Worm (Caenorhabditis elegans) whole organism, L4 larva: Measurements from ENCODE around the gene F47B8.2.

Source experiments
- F26F4.8 ChIP-seq: fragments of 200-800 bp; sonication (Bioruptor generic); conservative IDR thresholded peaks from 2 replicates; pipeline ENCODE4 v1.3.6; 2022; ENCODE audit warnings: missing genetic modification characterization, missing compliant biosample characterization
- Y75B8A.6 ChIP-seq: fragments of 200-800 bp; sonication (Bioruptor generic); IDR thresholded peaks from 2 replicates; pipeline ENCODE4 v1.3.6; 2022; ENCODE audit warnings: missing genetic modification reagents, missing genetic modification characterization, missing compliant biosample characterization
- ZK337.2 ChIP-seq: fragments of 200-800 bp; sonication (Bioruptor generic); IDR thresholded peaks from 2 replicates; pipeline ENCODE4 v1.3.6; 2022; ENCODE audit warnings: missing genetic modification reagents, missing genetic modification characterization, missing compliant biosample characterization
- arid-1 ChIP-seq: fragments of 200-800 bp; sonication (Bioruptor generic); conservative IDR thresholded peaks from 2 replicates; pipeline ENCODE4 v1.3.6; 2022; ENCODE audit warnings: missing genetic modification reagents, missing genetic modification characterization, missing compliant biosample characterization
- ceh-28 ChIP-seq: fragments of 150-350 bp; optimal IDR thresholded peaks from 2 replicates; lab custom pipeline; 2014; ENCODE audit warnings: missing biosample characterization, missing genetic modification reagents, missing genetic modification characterization
- ceh-32 ChIP-seq: sonication (generic microtip); optimal IDR thresholded peaks from 2 replicates; lab custom pipeline; 2016; ENCODE audit warnings: mild to moderate bottlenecking, missing genetic modification characterization, missing compliant biosample characterization; ENCODE audit not compliant: poor library complexity
- ces-1 ChIP-seq: fragments of 150-350 bp; sonication (generic microtip); optimal IDR thresholded peaks from 4 replicates; lab custom pipeline; 2014; ENCODE audit warnings: missing biosample characterization, missing genetic modification reagents, missing genetic modification characterization
- cey-2 ChIP-seq: sonication (generic microtip); optimal IDR thresholded peaks from 3 replicates; lab custom pipeline; 2017; ENCODE audit warnings: missing genetic modification characterization, mild to moderate bottlenecking, missing compliant biosample characterization, antibody characterized with exemption, borderline replicate concordance; ENCODE audit not compliant: insufficient read depth
- ctbp-1 ChIP-seq: fragments of 200-800 bp; sonication (Bioruptor generic); IDR thresholded peaks from 2 replicates; pipeline ENCODE4 v1.3.6; 2022; ENCODE audit warnings: missing genetic modification reagents, missing genetic modification characterization, missing compliant biosample characterization
- daf-16 ChIP-seq, 3 experiments: sonication (generic microtip); optimal IDR thresholded peaks; 2 replicates each; lab custom pipeline; 2016 to 2017; ENCODE audit warnings: missing genetic modification characterization in 3 of 3, missing genetic modification reagents in 3 of 3, mild to moderate bottlenecking in 2 of 3, missing compliant biosample characterization in 2 of 3, missing biosample characterization in 1 of 3, moderate library complexity in 1 of 3
- daf-8 ChIP-seq: fragments of 200-800 bp; sonication (Bioruptor generic); IDR thresholded peaks from 2 replicates; pipeline ENCODE4 v1.3.6; 2022; ENCODE audit warnings: missing genetic modification characterization, missing compliant biosample characterization
- dmd-9 ChIP-seq: fragments of 200-800 bp; sonication (Bioruptor generic); IDR thresholded peaks from 2 replicates; pipeline ENCODE4 v1.3.6; 2022; ENCODE audit warnings: missing genetic modification reagents, missing genetic modification characterization, missing compliant biosample characterization
- duxl-1 ChIP-seq: sonication (generic microtip); optimal IDR thresholded peaks from 2 replicates; lab custom pipeline; 2016; ENCODE audit warnings: mild to moderate bottlenecking, missing genetic modification characterization, moderate library complexity, missing compliant biosample characterization; ENCODE audit not compliant: poor library complexity
- dve-1 ChIP-seq: sonication (generic microtip); optimal IDR thresholded peaks from 2 replicates; lab custom pipeline; 2017; ENCODE audit warnings: antibody characterized with exemption, mild to moderate bottlenecking, missing genetic modification characterization, missing compliant biosample characterization; ENCODE audit not compliant: insufficient read depth
- egl-27 ChIP-seq: sonication (generic microtip); optimal IDR thresholded peaks from 3 replicates; lab custom pipeline; 2017; ENCODE audit warnings: missing biosample characterization, missing genetic modification reagents, missing genetic modification characterization
- egl-43 ChIP-seq: fragments of 200-800 bp; sonication (Bioruptor generic); IDR thresholded peaks from 2 replicates; pipeline ENCODE4 v1.3.6; 2022; ENCODE audit warnings: missing genetic modification reagents, missing genetic modification characterization, missing compliant biosample characterization
- fkh-10 ChIP-seq: fragments of 150-350 bp; optimal IDR thresholded peaks from 2 replicates; lab custom pipeline; 2014; ENCODE audit warnings: missing biosample characterization, missing genetic modification reagents, missing genetic modification characterization
- hlh-11 ChIP-seq: fragments of 200-800 bp; sonication (Bioruptor generic); optimal IDR thresholded peaks from 2 replicates; lab custom pipeline; 2018; ENCODE audit warnings: mild to moderate bottlenecking, missing genetic modification characterization, missing compliant biosample characterization
- hlh-30 ChIP-seq: sonication (generic microtip); optimal IDR thresholded peaks from 2 replicates; lab custom pipeline; 2017; ENCODE audit warnings: antibody characterized with exemption, mild to moderate bottlenecking, missing genetic modification characterization, missing compliant biosample characterization; ENCODE audit not compliant: insufficient read depth
- hmg-1.1 ChIP-seq: fragments of 200-800 bp; sonication (Bioruptor generic); IDR thresholded peaks from 2 replicates; pipeline ENCODE4 v1.3.6; 2022; ENCODE audit warnings: missing genetic modification reagents, missing genetic modification characterization, missing compliant biosample characterization
- jun-1 ChIP-seq: fragments of 150-350 bp; optimal IDR thresholded peaks from 2 replicates; lab custom pipeline; 2014; ENCODE audit warnings: missing biosample characterization, missing genetic modification reagents, missing genetic modification characterization
- lim-7 ChIP-seq: fragments of 200-800 bp; sonication (Bioruptor generic); IDR thresholded peaks from 2 replicates; pipeline ENCODE4 v1.3.6; 2022; ENCODE audit warnings: missing genetic modification characterization, missing compliant biosample characterization
- lin-1 ChIP-seq: fragments of 200-800 bp; sonication (Bioruptor generic); IDR thresholded peaks from 2 replicates; pipeline ENCODE4 v1.3.6; 2022; ENCODE audit warnings: missing genetic modification reagents, missing genetic modification characterization, missing compliant biosample characterization
- lin-39 ChIP-seq: fragments of 150-350 bp; optimal IDR thresholded peaks from 2 replicates; lab custom pipeline; 2014; ENCODE audit warnings: missing biosample characterization, missing genetic modification reagents, missing genetic modification characterization
- lsy-2 ChIP-seq, 2 experiments: fragments of 150-350 bp in 1 of 2; sonication (generic microtip) in 1 of 2; optimal IDR thresholded peaks; 2 replicates each; lab custom pipeline; 2014 to 2017; ENCODE audit warnings: missing biosample characterization in 2 of 2, missing genetic modification characterization in 2 of 2
- mdl-1 ChIP-seq, 2 experiments: fragments of 150-350 bp in 1 of 2; sonication (generic microtip) in 1 of 2; optimal IDR thresholded peaks; 2 replicates each; lab custom pipeline; 2014 to 2017; ENCODE audit warnings: missing biosample characterization in 2 of 2, missing genetic modification characterization in 2 of 2
- mep-1 ChIP-seq: fragments of 150-350 bp; sonication (generic microtip); optimal IDR thresholded peaks from 3 replicates; lab custom pipeline; 2014; ENCODE audit warnings: missing biosample characterization, missing genetic modification characterization
- mes-2 ChIP-seq: sonication (generic microtip); optimal IDR thresholded peaks from 2 replicates; lab custom pipeline; 2016; ENCODE audit warnings: missing genotype, mild to moderate bottlenecking, missing genetic modification characterization, missing compliant biosample characterization; ENCODE audit not compliant: poor library complexity, severe bottlenecking
- mxl-3 ChIP-seq: fragments of 200-800 bp; sonication (Bioruptor generic); optimal IDR thresholded peaks from 2 replicates; lab custom pipeline; 2018; ENCODE audit warnings: mild to moderate bottlenecking, missing genetic modification characterization, missing compliant biosample characterization
- nhr-111 ChIP-seq: fragments of 200-800 bp; sonication (Bioruptor generic); optimal IDR thresholded peaks from 2 replicates; lab custom pipeline; 2018; ENCODE audit warnings: mild to moderate bottlenecking, missing genetic modification characterization, missing compliant biosample characterization
- nhr-28 ChIP-seq: fragments of 150-350 bp; optimal IDR thresholded peaks from 2 replicates; lab custom pipeline; 2014; ENCODE audit warnings: missing biosample characterization, missing genetic modification characterization
- nhr-6 ChIP-seq: fragments of 150-350 bp; optimal IDR thresholded peaks from 2 replicates; lab custom pipeline; 2014; ENCODE audit warnings: missing biosample characterization, missing genetic modification characterization
- nhr-76 ChIP-seq: fragments of 150-350 bp; optimal IDR thresholded peaks from 2 replicates; lab custom pipeline; 2014; ENCODE audit warnings: missing biosample characterization, missing genetic modification characterization
- pha-4 ChIP-seq, 2 experiments: fragments of 150-350 bp in 1 of 2; fragments of 200-800 bp in 1 of 2; sonication (Bioruptor generic) in 1 of 2; IDR thresholded peaks in 1 of 2; optimal IDR thresholded peaks in 1 of 2; 2 replicates each; pipeline versions ENCODE4 v1.3.6 to Lab custom; 2014 to 2022; ENCODE audit warnings: missing genetic modification characterization in 2 of 2, missing genetic modification reagents in 2 of 2, missing biosample characterization in 1 of 2, missing compliant biosample characterization in 1 of 2
- pqm-1 ChIP-seq: sonication (generic microtip); optimal IDR thresholded peaks from 2 replicates; lab custom pipeline; 2017; ENCODE audit warnings: missing biosample characterization, missing genetic modification characterization
- rbr-2 ChIP-seq: sonication (generic microtip); optimal IDR thresholded peaks from 2 replicates; lab custom pipeline; 2016; ENCODE audit warnings: missing genotype, missing genetic modification characterization, missing compliant biosample characterization
- set-16 ChIP-seq: fragments of 200-800 bp; sonication (Bioruptor generic); IDR thresholded peaks from 2 replicates; pipeline ENCODE4 v1.3.6; 2022; ENCODE audit warnings: missing genetic modification reagents, missing genetic modification characterization, missing compliant biosample characterization
- tra-1 ChIP-seq: fragments of 200-800 bp; sonication (Bioruptor generic); IDR thresholded peaks from 2 replicates; pipeline ENCODE4 v1.3.6; 2022; ENCODE audit warnings: missing genetic modification reagents, missing genetic modification characterization, missing compliant biosample characterization
- zag-1 ChIP-seq: fragments of 150-350 bp; optimal IDR thresholded peaks from 2 replicates; lab custom pipeline; 2014; ENCODE audit warnings: missing biosample characterization, missing genetic modification characterization
- ztf-7 ChIP-seq: fragments of 150-350 bp; optimal IDR thresholded peaks from 2 replicates; lab custom pipeline; 2014; ENCODE audit warnings: missing biosample characterization, missing genetic modification characterization

The F47B8.2 gene

DNA sequence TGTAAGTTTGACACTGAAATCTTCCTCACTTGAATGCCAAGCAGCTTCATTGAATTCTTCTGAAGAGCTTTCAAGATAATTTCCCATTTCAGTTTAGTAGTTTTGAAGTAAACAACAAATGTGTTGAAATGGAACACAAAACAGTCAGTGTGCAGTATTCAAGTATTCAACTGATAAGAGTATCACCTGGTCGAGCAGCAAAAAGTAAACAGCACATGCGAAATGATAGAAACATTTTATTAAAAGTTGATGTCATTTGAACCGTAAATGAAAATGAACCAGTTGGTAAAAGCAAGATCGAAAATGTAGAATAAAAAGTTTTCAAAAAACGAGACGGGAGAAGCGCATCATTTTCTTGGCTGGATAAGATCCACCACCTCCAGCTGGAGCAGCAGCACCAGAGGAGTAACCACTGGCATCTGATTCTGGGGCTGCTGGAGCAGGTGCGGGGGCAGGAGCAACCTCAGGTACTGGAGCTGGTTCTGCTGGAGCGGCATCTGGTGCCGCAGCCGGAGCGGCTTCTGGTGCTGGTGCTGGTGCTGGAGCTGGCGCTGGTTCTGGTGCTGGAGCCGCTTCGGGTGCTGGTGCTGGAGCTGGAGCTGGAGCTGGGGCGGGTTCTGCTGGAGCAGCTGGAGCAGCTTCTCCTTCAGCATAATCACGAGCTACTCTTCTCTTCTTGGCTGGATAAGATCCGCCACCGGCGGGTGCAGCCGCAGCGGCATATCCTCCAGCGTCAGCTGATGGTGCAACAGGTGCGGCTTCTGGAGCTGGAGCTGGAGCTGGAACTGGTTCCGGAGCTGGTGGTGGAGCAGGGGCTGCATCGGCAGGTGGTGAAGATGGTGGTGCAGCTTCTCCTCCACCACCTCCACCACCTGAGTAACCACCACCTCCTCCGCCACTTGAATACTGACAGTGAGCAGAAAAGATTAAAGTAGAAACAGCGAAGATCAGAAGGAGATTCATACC is 8.4 kb upstream of the F47B8.2 start, which contains the start of the genes F47B8.4 and F47B8.18 (continued):
- TF ChIP-seq duxl-1 (tag; lab: Kevin White, UChicago) (no peak), nhr-76 (tag; lab: Kevin White, UChicago) (no peak), hlh-30 (tag; lab: Kevin White, UChicago) (peak; percentile 45), lin-1 (no peak), lin-39 (tag; lab: Kevin White, UChicago) (no peak), dmd-9 (0 out of 2 replicates have a peak, but pooled peaks have one; percentile 33), daf-8 (GFP tag; lab: Robert Waterston, UW) (no peak), mes-2 (tag; lab: Kevin White, UChicago) (no peak), ceh-28 (tag; lab: Kevin White, UChicago) (no peak), ZK337.2 (GFP tag; lab: Robert Waterston, UW) (no peak), set-16 (GFP tag; lab: Robert Waterston, UW) (peak; percentile 99), fkh-10 (GFP tag; lab: Kevin White, UChicago) (no peak), pha-4 (GFP tag; IDR thresholded peaks at IDR 0.05; lab: Robert Waterston, UW) (peak; percentile 90; the same call in 1 of the 2 replicates), pha-4 (tag; optimal IDR thresholded peaks at IDR 0.05; lab: Kevin White, UChicago) (no peak), F26F4.8 (0 out of 2 replicates have a peak, but pooled peaks have one; percentile 3), zag-1 (tag; lab: Kevin White, UChicago) (no peak), egl-27 (tag; lab: Kevin White, UChicago) (no peak), cey-2 (tag; lab: Kevin White, UChicago) (no peak), lim-7 (GFP tag; lab: Robert Waterston, UW) (peak; percentile 32; the same call in 1 of the 2 replicates), pqm-1 (tag; lab: Kevin White, UChicago) (peak; percentile 83), Y75B8A.6 (GFP tag; lab: Robert Waterston, UW) (no peak), jun-1 (tag; lab: Kevin White, UChicago) (no peak), ceh-32 (tag; lab: Kevin White, UChicago) (no peak), mxl-3 (GFP tag; lab: Kevin White, UChicago) (peak; percentile 13), arid-1 (no peak)

DNA sequence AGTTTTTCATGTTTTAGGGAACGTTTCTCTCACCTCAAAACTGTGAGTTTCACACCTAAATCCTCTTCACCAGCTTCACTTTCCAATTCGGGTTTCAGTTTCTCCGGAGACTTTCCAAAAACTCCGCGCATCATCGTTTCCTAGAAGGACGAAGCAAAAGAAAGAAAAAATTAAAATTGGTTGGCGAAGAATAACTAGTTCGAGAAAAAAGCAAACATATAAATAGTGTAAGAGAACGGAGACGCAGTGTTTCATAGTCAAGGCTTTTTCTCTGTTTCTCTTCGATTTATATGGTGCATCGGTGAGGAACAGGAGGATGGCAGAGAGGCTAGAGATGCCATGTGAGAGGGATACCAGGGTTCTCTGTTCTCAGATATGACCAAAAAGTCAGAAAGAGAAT is 6.3 kb upstream of the F47B8.2 start, which contains the start of gene F47B8.3:
F47B8.3 (minus strand) TSS at position 261 of the 400 bp plus-strand sequence.
- TF ChIP-seq ctbp-1 (GFP tag; lab: Robert Waterston, UW): no peak
- TF ChIP-seq ztf-7 (tag; lab: Kevin White, UChicago): no peak
- TF ChIP-seq mep-1: peak; percentile 59
- peak; percentile 75 for TF ChIP-seq hlh-30 (tag; lab: Kevin White, UChicago)
- TF ChIP-seq mes-2 (tag; lab: Kevin White, UChicago): no peak
- peak; percentile 3 for TF ChIP-seq dve-1
- TF ChIP-seq daf-16 (GFP tag; optimal IDR thresholded peaks at IDR 0.05; lab: Kevin White, UChicago): no peak
- peak; percentile 9 for TF ChIP-seq daf-16 (tag; optimal IDR thresholded peaks at IDR 0.05; lab: Kevin White, UChicago)
- TF ChIP-seq lim-7 (GFP tag; lab: Robert Waterston, UW): no peak
- no peak for TF ChIP-seq tra-1 (GFP tag; lab: Robert Waterston, UW)
- TF ChIP-seq nhr-111: no peak
- TF ChIP-seq mxl-3 (GFP tag; lab: Kevin White, UChicago): peak; percentile 12
- TF ChIP-seq mdl-1 (tag; optimal IDR thresholded peaks at IDR 0.05; lab: Kevin White, UChicago): peak in 1 of 2 experiments; percentile 70
- TF ChIP-seq nhr-6: peak; percentile 42
- peak in 1 of 2 experiments; percentile 49 for TF ChIP-seq lsy-2 (tag; optimal IDR thresholded peaks at IDR 0.05; lab: Kevin White, UChicago)
- peak; percentile 50 for TF ChIP-seq nhr-28 (tag; lab: Kevin White, UChicago)
- peak; percentile 48 for TF ChIP-seq hmg-1.1
- TF ChIP-seq hlh-11 (tag; lab: Kevin White, UChicago): peak; percentile 31
- TF ChIP-seq egl-43 (GFP tag; lab: Robert Waterston, UW): no peak
- TF ChIP-seq ces-1: no peak
- peak; percentile 19 for TF ChIP-seq rbr-2
